Fruit fly (Drosophila melanogaster): ENCODE data around the gene CadN2.

The CadN2 gene

DNA sequence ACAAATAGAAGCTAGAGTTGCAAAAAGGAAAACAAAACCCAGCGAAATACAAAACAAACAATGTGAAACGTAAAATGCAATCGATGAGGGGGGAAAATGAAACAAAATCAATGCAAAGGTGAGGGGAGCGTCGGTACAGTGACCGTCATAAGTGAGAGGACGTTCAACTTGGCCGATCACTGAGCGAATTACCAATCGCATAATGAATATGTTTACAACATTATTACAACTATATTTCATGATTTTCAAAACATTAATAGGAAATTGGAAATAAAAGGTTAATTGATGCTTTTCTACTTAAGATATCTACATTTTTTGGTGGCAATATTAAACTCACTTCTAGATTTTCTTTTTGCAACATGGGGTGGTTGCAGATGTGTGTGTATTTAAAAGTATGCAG lies 129.6 kb downstream of the CadN2 start (continued):
- TF ChIP-seq bbx (GFP tag; IDR thresholded peaks at IDR 0.05; ENCODE audit: partially characterized antibody) (no peak), sens (GFP tag) (peak; percentile 18), zen (tag; optimal IDR thresholded peaks at IDR 0.05) (no peak), CG34224 (GFP tag; IDR thresholded peaks at IDR 0.05; ENCODE audit: partially characterized antibody) (no peak), lilli (GFP tag; optimal IDR thresholded peaks at IDR 0.05) (no peak), CG13775 (GFP tag; optimal IDR thresholded peaks at IDR 0.05) (no peak), al (GFP tag; IDR thresholded peaks at IDR 0.05) (no peak), ewg (GFP tag; optimal IDR thresholded peaks at IDR 0.05) (no peak), insv (GFP tag; optimal IDR thresholded peaks at IDR 0.05) (no peak), kah (GFP tag; optimal IDR thresholded peaks at IDR 0.05) (no peak), kay (GFP tag; optimal IDR thresholded peaks at IDR 0.05) (no peak), NC2α (GFP tag; optimal IDR thresholded peaks at IDR 0.05) (no peak)

DNA sequence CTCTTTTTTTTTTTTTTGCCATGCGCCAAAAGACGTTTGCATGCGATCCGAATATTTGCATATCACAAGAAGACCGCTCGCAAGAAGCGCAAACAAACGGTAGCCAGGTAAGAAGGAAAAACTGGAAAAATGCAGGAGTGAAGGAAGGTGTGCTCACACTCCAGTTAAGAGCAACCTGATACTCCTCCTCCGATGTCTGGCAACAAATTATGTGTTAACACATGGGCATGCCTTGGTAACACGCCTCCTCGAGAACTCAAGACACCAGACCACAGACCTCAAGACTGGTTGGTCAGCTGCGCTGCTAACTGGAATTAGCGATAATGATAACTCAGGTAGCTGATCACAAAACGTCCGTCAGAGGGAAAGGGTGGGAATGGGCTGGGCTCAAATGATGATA lies 131.3 kb downstream of the CadN2 start:
- TF ChIP-seq eve (GFP tag; optimal IDR thresholded peaks at IDR 0.05) (no peak), twi (tag; optimal IDR thresholded peaks at IDR 0.05) (peak; percentile 59), tll (GFP tag; optimal IDR thresholded peaks at IDR 0.05) (peak in 1 of 2 experiments; percentile 98), CG12391 (tag; optimal IDR thresholded peaks at IDR 0.05) (no peak), CG15479 (GFP tag; optimal IDR thresholded peaks at IDR 0.05) (peak; percentile 44), zen (tag; optimal IDR thresholded peaks at IDR 0.05) (peak; percentile 79), Hmx (GFP tag; optimal IDR thresholded peaks at IDR 0.05) (no peak), CG6683 (GFP tag; optimal IDR thresholded peaks at IDR 0.05) (no peak), crol (GFP tag; IDR thresholded peaks at IDR 0.05) (no peak), CHES-1-like (GFP tag; optimal IDR thresholded peaks at IDR 0.05) (no peak)

DNA sequence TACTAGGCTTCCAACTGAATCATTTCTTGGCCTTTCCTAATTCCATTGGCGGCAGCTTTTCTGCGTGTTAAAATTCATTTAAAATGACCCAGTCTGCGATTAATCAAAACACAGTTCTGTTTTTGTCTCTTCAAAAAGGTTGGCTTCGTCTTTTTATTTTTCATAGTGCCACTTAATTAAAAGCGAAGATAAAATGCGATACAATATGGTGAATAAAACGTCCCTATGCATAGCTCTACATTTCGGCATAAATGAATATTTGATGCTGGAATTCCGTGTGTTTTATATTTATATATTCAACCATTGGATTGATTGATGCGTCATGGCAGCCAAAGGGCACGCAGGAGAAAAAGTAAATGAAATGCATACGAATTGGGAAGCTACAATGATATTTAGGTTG lies 133.5 kb downstream of the CadN2 start:
- TF ChIP-seq sob (GFP tag; IDR thresholded peaks at IDR 0.05) (no peak), PHDP (tag; optimal IDR thresholded peaks at IDR 0.05) (no peak), jumu (GFP tag; optimal IDR thresholded peaks at IDR 0.05) (no peak), vvl (GFP tag; IDR thresholded peaks at IDR 0.05) (peak; percentile 92), Opbp (GFP tag; IDR thresholded peaks at IDR 0.05; ENCODE audit: partially characterized antibody) (no peak), Hr39 (optimal IDR thresholded peaks at IDR 0.05) (no peak), CG18476 (GFP tag; optimal IDR thresholded peaks at IDR 0.05) (no peak), z (GFP tag; IDR thresholded peaks at IDR 0.05) (no peak), zfh2 (GFP tag; optimal IDR thresholded peaks at IDR 0.05) (no peak), Xbp1 (GFP tag; optimal IDR thresholded peaks at IDR 0.05) (no peak), Ravus (GFP tag; IDR thresholded peaks at IDR 0.05) (no peak), CG17802 (tag; optimal IDR thresholded peaks at IDR 0.05) (no peak), Ets97D (GFP tag; optimal IDR thresholded peaks at IDR 0.05) (no peak), CG8765 (GFP tag; IDR thresholded peaks at IDR 0.05) (no peak), CG8281 (tag; optimal IDR thresholded peaks at IDR 0.05) (no peak), CG2116 (GFP tag; optimal IDR thresholded peaks at IDR 0.05) (no peak), CG8478 (optimal IDR thresholded peaks at IDR 0.05) (no peak), tup (GFP tag; optimal IDR thresholded peaks at IDR 0.05) (no peak), CG9876 (GFP tag; optimal IDR thresholded peaks at IDR 0.05) (no peak), sd (tag; optimal IDR thresholded peaks at IDR 0.05) (peak; percentile 95), CoRest (tag; optimal IDR thresholded peaks at IDR 0.05) (no peak), Lpt (GFP tag; optimal IDR thresholded peaks at IDR 0.05) (no peak), rib (GFP tag; IDR thresholded peaks at IDR 0.05) (no peak), CG6813 (GFP tag; optimal IDR thresholded peaks at IDR 0.05) (no peak), Doc3 (GFP tag; IDR thresholded peaks at IDR 0.05; ENCODE audit: partially characterized antibody) (no peak), CG10654 (GFP tag; optimal IDR thresholded peaks at IDR 0.05) (no peak), Awh (GFP tag; IDR thresholded peaks at IDR 0.05) (peak; percentile 5; the same call in 1 of the 2 replicates), CG7839 (tag; optimal IDR thresholded peaks at IDR 0.05) (no peak), NC2α (GFP tag; optimal IDR thresholded peaks at IDR 0.05) (no peak), Ada2b (GFP tag; IDR thresholded peaks at IDR 0.05) (no peak)

Data from whole organism, embryonic.